Worm (Caenorhabditis elegans): Measurements from ENCODE around the gene hlh-3.

DNA sequence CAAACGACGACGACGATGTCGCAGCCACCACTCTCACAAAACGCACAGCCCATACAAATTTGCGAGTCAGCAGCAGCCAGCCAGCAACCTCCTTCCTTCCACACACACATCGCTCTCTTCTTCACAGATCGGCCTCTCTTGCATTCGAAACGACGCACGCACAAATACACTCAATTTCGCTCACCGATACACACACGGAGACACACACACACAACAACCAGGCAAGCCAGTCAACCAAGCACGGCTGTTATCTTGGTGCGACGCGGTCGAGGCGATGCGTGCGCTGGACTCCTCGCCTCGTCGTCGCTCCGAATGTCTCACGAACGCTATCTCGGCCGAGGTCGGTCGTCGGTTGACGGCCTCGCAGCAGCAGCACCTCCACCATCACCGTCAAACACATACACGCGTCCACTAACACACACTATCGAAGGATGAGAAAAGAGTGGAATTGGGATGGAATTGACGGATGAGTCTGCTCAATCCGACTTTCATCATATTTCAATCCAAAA lies 26.0 kb upstream of the hlh-3 start:
- TF ChIP-seq unc-39 (tag; optimal IDR thresholded peaks at IDR 0.05) = peak; percentile 86
- no peak for TF ChIP-seq unc-62 (GFP tag; optimal IDR thresholded peaks at IDR 0.05)
- peak; percentile 45 for TF ChIP-seq alr-1 (tag; optimal IDR thresholded peaks at IDR 0.05)
- TF ChIP-seq gmeb-1 (tag; optimal IDR thresholded peaks at IDR 0.05) = peak; percentile 61
- TF ChIP-seq nhr-12 (tag; optimal IDR thresholded peaks at IDR 0.05) = peak; percentile 45
- peak; percentile 68 for TF ChIP-seq mab-5 (tag; optimal IDR thresholded peaks at IDR 0.05)

All from whole organism, L2 larva.